Fruit fly (Drosophila melanogaster) Kc167 (cell line): ENCODE measurements around the gene Svil.
A peak's percentile ranks its signal among the peaks of the same experiment; 100 is the strongest.

Experiments used
- Myc ChIP-seq: fragments of >200 bp; optimal IDR thresholded peaks from 2 replicates; lab custom pipeline; 2017; ENCODE audit warnings: missing external identifiers
- Sin3A ChIP-seq: fragments of >200 bp; optimal IDR thresholded peaks from 2 replicates; lab custom pipeline; 2018; ENCODE audit warnings: missing external identifiers
- h ChIP-seq: fragments of >200 bp; optimal IDR thresholded peaks from 3 replicates; lab custom pipeline; 2018; ENCODE audit warnings: missing external identifiers
- insv ChIP-seq: fragments of >200 bp; optimal IDR thresholded peaks from 3 replicates; lab custom pipeline; 2018; ENCODE audit warnings: missing external identifiers
- psq ChIP-seq: fragments of >200 bp; optimal IDR thresholded peaks from 2 replicates; lab custom pipeline; 2017; ENCODE audit warnings: missing external identifiers
- ttk ChIP-seq: sonication (Bioruptor generic); optimal IDR thresholded peaks from 2 replicates; lab custom pipeline; 2017; ENCODE audit warnings: missing external identifiers

Gene Svil

DNA sequence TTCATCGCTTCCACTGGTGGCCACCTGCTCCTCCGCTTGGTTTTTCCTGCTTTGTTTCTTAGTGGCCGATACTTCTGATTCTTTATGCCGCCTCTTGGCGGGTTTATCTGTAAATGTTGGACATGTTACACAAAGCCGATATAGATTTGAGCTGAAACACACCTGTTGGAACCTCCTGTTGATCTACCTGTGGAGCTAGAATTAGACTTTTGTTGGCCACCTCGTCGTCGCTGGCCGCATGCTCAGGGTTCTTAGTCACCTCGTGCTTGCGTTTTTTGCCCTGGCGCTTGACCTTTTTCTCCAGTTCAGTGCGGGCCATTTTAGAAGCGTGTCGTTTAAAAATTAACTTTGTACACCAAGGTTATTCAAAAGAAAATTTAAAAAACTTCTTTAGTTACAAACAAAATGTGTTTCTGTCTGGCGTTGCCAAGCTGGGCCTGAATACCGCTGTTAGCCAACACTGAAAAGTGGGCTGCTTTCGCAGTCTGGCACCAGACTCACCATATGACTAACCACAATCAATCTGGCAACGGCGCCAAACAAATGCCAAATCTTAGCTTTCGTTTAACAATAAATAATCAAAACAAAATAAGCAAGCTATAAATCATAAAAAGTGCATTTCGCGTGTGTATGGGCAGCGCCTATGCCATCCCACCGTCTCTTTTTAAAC lies at the start of gene Svil, which contains the start of gene CG15877:
Gene Svil (plus strand): TSS at position 542 of the 670 bp plus-strand sequence.
Gene CG15877 (minus strand): TSS at position 443 of the 670 bp plus-strand sequence.
- TF ChIP-seq psq (lab: Kevin White, UChicago), result no peak
- no peak for TF ChIP-seq h (lab: Kevin White, UChicago)
- TF ChIP-seq ttk (lab: Kevin White, UChicago), result no peak
- TF ChIP-seq insv, result no peak
- TF ChIP-seq Myc (lab: Kevin White, UChicago), result no peak
- no peak for TF ChIP-seq Sin3A (lab: Kevin White, UChicago)

- no peak for TF ChIP-seq h (lab: Kevin White, UChicago)
- TF ChIP-seq ttk (lab: Kevin White, UChicago), result no peak
- TF ChIP-seq Myc (lab: Kevin White, UChicago), result no peak
- TF ChIP-seq psq (lab: Kevin White, UChicago), result no peak
- TF ChIP-seq Sin3A (lab: Kevin White, UChicago), result no peak
- no peak for TF ChIP-seq insv
Observed at dm6 chr3L:2328804-2329203, 48.7 kb upstream of the Svil start.

- TF ChIP-seq insv, result no peak
- no peak for TF ChIP-seq psq (lab: Kevin White, UChicago)
- TF ChIP-seq ttk (lab: Kevin White, UChicago), result no peak
- no peak for TF ChIP-seq h (lab: Kevin White, UChicago)
- TF ChIP-seq Myc (lab: Kevin White, UChicago), result no peak
- no peak for TF ChIP-seq Sin3A (lab: Kevin White, UChicago)
Observed at dm6 chr3L:2332228-2332627, 45.2 kb upstream of the Svil start.

DNA sequence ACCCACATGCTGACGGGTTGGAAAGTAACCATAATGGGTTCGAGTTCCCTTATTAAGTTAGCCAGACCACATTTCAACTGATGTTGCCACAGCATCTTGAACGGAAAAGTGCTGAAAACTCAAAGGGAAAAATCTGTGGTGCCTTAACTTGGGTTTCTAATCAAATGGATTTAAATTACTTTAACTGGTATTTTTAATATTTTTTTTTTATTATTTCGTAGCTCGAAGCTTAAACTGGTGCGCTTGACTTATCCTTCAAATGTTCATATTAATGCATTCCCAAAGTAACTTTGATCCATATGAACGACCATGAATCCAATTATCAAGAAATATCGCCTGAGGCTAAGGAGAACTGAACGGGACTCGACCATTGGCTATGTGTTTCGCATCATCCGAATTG lies 17.2 kb upstream of the Svil start, which contains the start of gene CG13801:
Gene CG13801 (plus strand): TSS at position 301 of the 400 bp plus-strand sequence.
- TF ChIP-seq Sin3A (lab: Kevin White, UChicago) (no peak), h (lab: Kevin White, UChicago) (no peak)

dm6 chr3L:2371882-2372281 lies 5.6 kb upstream of the Svil start, which contains the start of the genes CG1317 and CG8993:
CG1317 (minus strand) TSS chr3L:2371939.
CG8993 (plus strand) TSS chr3L:2372199.
- TF ChIP-seq Sin3A (lab: Kevin White, UChicago) (no peak), Myc (lab: Kevin White, UChicago) (no peak), ttk (lab: Kevin White, UChicago) (no peak), h (lab: Kevin White, UChicago) (no peak), insv (no peak), psq (lab: Kevin White, UChicago) (no peak)

dm6 chr3L:2373421-2374043 lies 3.9 kb upstream of the Svil start, which contains the start of the genes mRpL23 and CG9004:
mRpL23 (minus strand) TSS chr3L:2373704.
CG9004 (plus strand) TSS chr3L:2373728.
- TF ChIP-seq Myc (lab: Kevin White, UChicago) (no peak), h (lab: Kevin White, UChicago) (no peak), Sin3A (lab: Kevin White, UChicago) (peak; percentile 2)

DNA sequence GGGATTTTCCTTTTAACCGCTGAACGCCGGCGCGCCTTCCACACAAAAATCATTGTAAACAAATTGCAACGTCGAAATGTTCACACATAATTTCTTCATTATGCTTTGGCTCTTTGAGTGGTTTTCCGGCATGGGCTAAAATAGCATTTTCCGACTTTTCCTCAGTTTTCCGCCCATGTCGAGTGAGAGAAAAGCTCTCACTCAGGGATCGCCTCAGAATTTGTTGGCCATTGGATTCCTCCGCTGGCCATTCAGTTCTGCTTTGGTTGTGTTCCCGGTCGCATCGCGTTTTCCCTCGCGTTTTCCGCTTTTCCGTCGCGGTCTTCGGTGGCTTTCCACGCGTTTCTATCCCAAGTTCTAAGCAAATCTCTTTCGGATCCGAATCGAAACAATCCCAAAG lies 1.1 kb downstream of the Svil start:
- TF ChIP-seq insv (no peak), Sin3A (lab: Kevin White, UChicago) (no peak), ttk (lab: Kevin White, UChicago) (no peak), h (lab: Kevin White, UChicago) (no peak), psq (lab: Kevin White, UChicago) (no peak), Myc (lab: Kevin White, UChicago) (no peak)

- TF ChIP-seq psq (lab: Kevin White, UChicago) (no peak), ttk (lab: Kevin White, UChicago) (no peak)
Observed at dm6 chr3L:2379472-2379871, 2.0 kb downstream of the Svil start.

DNA sequence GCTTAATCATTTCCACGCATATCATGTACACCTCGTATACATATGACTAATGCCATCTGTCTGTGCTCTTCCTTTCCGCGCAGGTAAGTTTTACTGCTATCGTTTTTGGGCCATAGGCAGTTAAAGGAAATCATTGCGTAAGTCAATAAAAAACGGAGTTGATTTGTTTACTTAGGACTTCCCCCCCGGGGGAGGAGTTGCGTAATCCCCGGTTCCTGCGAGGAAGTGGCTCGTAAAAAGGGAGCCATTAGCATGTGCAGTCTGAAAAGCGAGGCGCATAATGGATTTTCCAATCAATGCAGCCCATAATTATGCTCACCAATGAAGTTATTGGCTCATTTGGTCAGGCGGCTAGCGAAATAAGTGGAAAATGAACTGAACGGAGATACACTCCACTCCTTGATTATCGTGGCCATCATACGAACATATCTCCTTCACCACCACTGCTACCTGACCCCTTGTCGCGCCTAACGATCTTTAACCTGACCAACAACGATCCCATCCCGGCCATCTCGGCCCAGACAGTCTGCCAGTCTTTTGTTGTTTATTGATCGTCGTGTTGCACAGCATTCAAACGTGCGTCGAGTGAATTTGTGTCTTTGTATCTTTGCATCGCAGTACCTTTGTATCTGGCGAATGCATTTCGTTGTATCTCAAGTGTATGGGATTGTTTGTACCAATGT lies 8.0 kb downstream of the Svil start:
- TF ChIP-seq h (lab: Kevin White, UChicago) (no peak), insv (no peak), Sin3A (lab: Kevin White, UChicago) (no peak), ttk (lab: Kevin White, UChicago) (no peak), Myc (lab: Kevin White, UChicago) (no peak), psq (lab: Kevin White, UChicago) (no peak)

DNA sequence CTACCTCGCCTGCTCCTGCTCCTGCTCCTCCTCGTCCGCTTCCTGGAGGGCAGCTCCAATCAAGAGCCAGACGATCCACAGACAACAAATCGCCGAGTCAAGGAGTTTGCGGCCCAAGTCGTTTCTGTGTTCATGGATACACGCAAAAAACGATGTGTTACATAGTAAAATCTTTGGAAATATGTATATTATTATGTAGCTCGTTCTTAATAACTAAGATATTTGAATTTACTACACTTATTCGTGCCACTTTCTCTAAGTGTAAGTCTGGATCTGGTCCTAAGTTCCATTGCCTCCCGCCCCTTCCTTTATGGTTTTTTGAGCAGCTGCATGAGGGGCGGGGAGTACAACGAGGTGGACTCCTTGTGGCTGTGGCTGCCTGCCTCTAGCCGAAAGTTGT lies 9.0 kb downstream of the Svil start:
- TF ChIP-seq ttk (lab: Kevin White, UChicago) (no peak), Sin3A (lab: Kevin White, UChicago) (no peak), psq (lab: Kevin White, UChicago) (no peak), h (lab: Kevin White, UChicago) (no peak), Myc (lab: Kevin White, UChicago) (no peak), insv (no peak)

- TF ChIP-seq ttk (lab: Kevin White, UChicago), result no peak
- no peak for TF ChIP-seq Myc (lab: Kevin White, UChicago)
- TF ChIP-seq h (lab: Kevin White, UChicago), result no peak
- TF ChIP-seq insv, result no peak
- no peak for TF ChIP-seq psq (lab: Kevin White, UChicago)
- TF ChIP-seq Sin3A (lab: Kevin White, UChicago), result no peak
Observed at dm6 chr3L:2387816-2388215, 10.4 kb downstream of the Svil start.
